Worm (Caenorhabditis elegans) whole organism, L2 larva: ENCODE results near the gene bcmo-1.

Experiments used
- C34F6.9 ChIP-seq: fragments of 150-350 bp; optimal IDR thresholded peaks from 2 replicates; lab custom pipeline; 2014; ENCODE audit warnings: missing biosample characterization, missing genetic modification characterization
- F13H6.1 ChIP-seq: sonication (generic microtip); optimal IDR thresholded peaks from 2 replicates; lab custom pipeline; 2016; ENCODE audit warnings: missing genetic modification characterization, missing compliant biosample characterization
- R02D3.7 ChIP-seq: fragments of 150-350 bp; optimal IDR thresholded peaks from 2 replicates; lab custom pipeline; 2014; ENCODE audit warnings: missing biosample characterization, missing genetic modification characterization
- Y55F3AM.14 ChIP-seq: fragments of 200-800 bp; sonication (Bioruptor generic); optimal IDR thresholded peaks from 2 replicates; lab custom pipeline; 2018; ENCODE audit warnings: mild to moderate bottlenecking, missing genetic modification characterization, missing compliant biosample characterization
- ZK546.5 ChIP-seq: sonication (generic microtip); optimal IDR thresholded peaks from 2 replicates; lab custom pipeline; 2017; ENCODE audit warnings: missing biosample characterization, missing genetic modification characterization
- aly-2 ChIP-seq: fragments of 150-350 bp; optimal IDR thresholded peaks from 2 replicates; lab custom pipeline; 2014; ENCODE audit warnings: missing biosample characterization, missing genetic modification characterization
- ama-1 ChIP-seq: fragments of 150-350 bp; optimal IDR thresholded peaks from 2 replicates; lab custom pipeline; 2018; ENCODE audit warnings: inconsistent platforms
- blmp-1 ChIP-seq: sonication (generic microtip); optimal IDR thresholded peaks from 2 replicates; lab custom pipeline; 2017; ENCODE audit warnings: missing genetic modification characterization, mild to moderate bottlenecking, missing compliant biosample characterization, antibody characterized with exemption, moderate library complexity; ENCODE audit not compliant: insufficient read depth
- ceh-16 ChIP-seq: fragments of 150-350 bp; optimal IDR thresholded peaks from 2 replicates; lab custom pipeline; 2014; ENCODE audit warnings: missing biosample characterization, missing genetic modification characterization
- crh-2 ChIP-seq: sonication (generic microtip); optimal IDR thresholded peaks from 2 replicates; lab custom pipeline; 2017; ENCODE audit warnings: missing biosample characterization, missing genetic modification characterization
- egl-27 ChIP-seq: sonication (generic microtip); optimal IDR thresholded peaks from 3 replicates; lab custom pipeline; 2017; ENCODE audit warnings: missing biosample characterization, missing genetic modification reagents, missing genetic modification characterization
- elt-3 ChIP-seq: sonication (generic microtip); optimal IDR thresholded peaks from 2 replicates; lab custom pipeline; 2017; ENCODE audit warnings: missing biosample characterization, missing genetic modification characterization
- fos-1 ChIP-seq: fragments of 150-350 bp; optimal IDR thresholded peaks from 2 replicates; lab custom pipeline; 2014; ENCODE audit warnings: missing biosample characterization, missing genetic modification characterization
- lin-13 ChIP-seq: fragments of 150-350 bp; optimal IDR thresholded peaks from 2 replicates; lab custom pipeline; 2014; ENCODE audit warnings: missing biosample characterization, missing genetic modification reagents, missing genetic modification characterization
- lin-39 ChIP-seq: fragments of 150-350 bp; optimal IDR thresholded peaks from 2 replicates; lab custom pipeline; 2014; ENCODE audit warnings: missing biosample characterization, missing genetic modification reagents, missing genetic modification characterization
- lsy-2 ChIP-seq, 2 experiments: fragments of 150-350 bp in 1 of 2; sonication (generic microtip) in 1 of 2; optimal IDR thresholded peaks; 2 replicates each; lab custom pipeline; 2014 to 2017; ENCODE audit warnings: missing biosample characterization in 2 of 2, missing genetic modification characterization in 2 of 2
- mbf-1 ChIP-seq: sonication (generic microtip); optimal IDR thresholded peaks from 2 replicates; lab custom pipeline; 2017; ENCODE audit warnings: missing biosample characterization, missing genetic modification characterization
- mdl-1 ChIP-seq, 2 experiments: fragments of 150-350 bp in 1 of 2; sonication (generic microtip) in 1 of 2; optimal IDR thresholded peaks; 2 replicates each; lab custom pipeline; 2017; ENCODE audit warnings: missing biosample characterization in 2 of 2, missing genetic modification characterization in 2 of 2
- nhr-10 ChIP-seq: sonication (generic microtip); optimal IDR thresholded peaks from 2 replicates; lab custom pipeline; 2017; ENCODE audit warnings: missing biosample characterization, missing genetic modification characterization
- nhr-11 ChIP-seq: fragments of 150-350 bp; optimal IDR thresholded peaks from 2 replicates; lab custom pipeline; 2014; ENCODE audit warnings: missing biosample characterization, missing genetic modification characterization
- nhr-129 ChIP-seq: fragments of 150-350 bp; optimal IDR thresholded peaks from 2 replicates; lab custom pipeline; 2014; ENCODE audit warnings: missing biosample characterization, missing genetic modification characterization
- nhr-23 ChIP-seq: fragments of 150-350 bp; optimal IDR thresholded peaks from 2 replicates; lab custom pipeline; 2014; ENCODE audit warnings: missing biosample characterization, missing genetic modification reagents, missing genetic modification characterization
- nhr-237 ChIP-seq: fragments of 150-350 bp; optimal IDR thresholded peaks from 2 replicates; lab custom pipeline; 2014; ENCODE audit warnings: missing biosample characterization, missing genetic modification characterization
- nhr-25 ChIP-seq: fragments of 150-350 bp; sonication (generic microtip); optimal IDR thresholded peaks from 3 replicates; lab custom pipeline; 2014; ENCODE audit warnings: missing biosample characterization, missing genetic modification characterization
- nhr-6 ChIP-seq: fragments of 150-350 bp; optimal IDR thresholded peaks from 2 replicates; lab custom pipeline; 2014; ENCODE audit warnings: missing biosample characterization, missing genetic modification characterization
- nhr-77 ChIP-seq: fragments of 150-350 bp; optimal IDR thresholded peaks from 2 replicates; lab custom pipeline; 2014; ENCODE audit warnings: missing biosample characterization, missing genetic modification characterization
- peb-1 ChIP-seq: fragments of 150-350 bp; optimal IDR thresholded peaks from 2 replicates; lab custom pipeline; 2014; ENCODE audit warnings: missing biosample characterization, missing genetic modification characterization
- sem-4 ChIP-seq: fragments of 150-350 bp; optimal IDR thresholded peaks from 2 replicates; lab custom pipeline; 2014; ENCODE audit warnings: missing biosample characterization, missing genetic modification reagents, missing genetic modification characterization
- sma-3 ChIP-seq: sonication (generic microtip); optimal IDR thresholded peaks from 2 replicates; lab custom pipeline; 2016; ENCODE audit warnings: missing genetic modification reagents, missing genetic modification characterization, missing compliant biosample characterization
- snpc-4 ChIP-seq: fragments of 150-350 bp; optimal IDR thresholded peaks from 2 replicates; lab custom pipeline; 2014; ENCODE audit warnings: missing biosample characterization, missing genetic modification characterization
- unc-39 ChIP-seq: fragments of 150-350 bp; optimal IDR thresholded peaks from 2 replicates; lab custom pipeline; 2014; ENCODE audit warnings: missing biosample characterization, missing genetic modification characterization
- unc-55 ChIP-seq: fragments of 150-350 bp; sonication (generic microtip); optimal IDR thresholded peaks from 3 replicates; lab custom pipeline; 2014; ENCODE audit warnings: missing biosample characterization, missing genetic modification reagents, missing genetic modification characterization
- unc-62 ChIP-seq: fragments of 150-350 bp; optimal IDR thresholded peaks from 2 replicates; lab custom pipeline; 2014; ENCODE audit warnings: missing biosample characterization, missing genetic modification reagents, missing genetic modification characterization
- zag-1 ChIP-seq: fragments of 150-350 bp; optimal IDR thresholded peaks from 2 replicates; lab custom pipeline; 2014; ENCODE audit warnings: missing biosample characterization, missing genetic modification characterization
- ztf-11 ChIP-seq: sonication (generic microtip); optimal IDR thresholded peaks from 2 replicates; lab custom pipeline; 2017; ENCODE audit warnings: missing biosample characterization, missing genetic modification characterization
- ztf-4 ChIP-seq: fragments of 150-350 bp; optimal IDR thresholded peaks from 2 replicates; lab custom pipeline; 2014; ENCODE audit warnings: missing biosample characterization, missing genetic modification characterization

Gene bcmo-1

ce11 chrII:12824463-12824862 is 6.0 kb upstream of the bcmo-1 start:
- TF ChIP-seq unc-39 (tag; lab: Kevin White, UChicago) (no peak), nhr-129 (no peak), fos-1 (tag; lab: Kevin White, UChicago) (no peak), ZK546.5 (tag; lab: Kevin White, UChicago) (no peak), ztf-4 (tag; lab: Kevin White, UChicago) (no peak), mbf-1 (tag; lab: Kevin White, UChicago) (no peak), C34F6.9 (tag; lab: Kevin White, UChicago) (no peak), ceh-16 (tag; lab: Kevin White, UChicago) (no peak), blmp-1 (no peak)
- TF ChIP-seq, all 48 proteins: peak for 0

DNA sequence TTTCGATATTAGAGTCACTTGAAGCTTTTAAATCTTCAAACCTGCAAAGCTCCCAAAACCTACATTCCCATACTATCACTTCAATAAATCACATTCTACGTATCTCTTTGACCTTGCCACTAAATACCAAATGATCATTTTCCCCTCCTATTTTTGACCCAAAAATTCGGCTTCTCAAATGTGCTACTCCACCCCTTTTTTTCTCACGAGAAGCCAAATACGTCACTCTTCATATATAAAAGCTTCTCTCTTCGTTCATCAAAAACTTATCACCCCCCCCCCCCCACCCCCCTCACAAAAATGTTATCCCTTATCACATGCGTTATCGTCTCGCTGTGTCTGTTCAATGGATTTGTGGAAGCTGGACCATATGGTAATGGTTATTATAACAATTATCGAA is 3.7 kb upstream of the bcmo-1 start, which contains the start of gene Y46G5A.38:
TSS of gene Y46G5A.38 (plus strand) at position 301 of the 400 bp plus-strand sequence.
- TF ChIP-seq nhr-10 (tag; lab: Kevin White, UChicago) (no peak), snpc-4 (tag; lab: Kevin White, UChicago) (no peak), nhr-77 (no peak), C34F6.9 (tag; lab: Kevin White, UChicago) (no peak), sma-3 (GFP tag; lab: Kevin White, UChicago) (no peak), lin-13 (GFP tag; lab: Kevin White, UChicago) (no peak), nhr-237 (no peak), nhr-11 (tag; lab: Kevin White, UChicago) (no peak), ZK546.5 (tag; lab: Kevin White, UChicago) (no peak), F13H6.1 (no peak)
- TF ChIP-seq, all 48 proteins: peak for 0

DNA sequence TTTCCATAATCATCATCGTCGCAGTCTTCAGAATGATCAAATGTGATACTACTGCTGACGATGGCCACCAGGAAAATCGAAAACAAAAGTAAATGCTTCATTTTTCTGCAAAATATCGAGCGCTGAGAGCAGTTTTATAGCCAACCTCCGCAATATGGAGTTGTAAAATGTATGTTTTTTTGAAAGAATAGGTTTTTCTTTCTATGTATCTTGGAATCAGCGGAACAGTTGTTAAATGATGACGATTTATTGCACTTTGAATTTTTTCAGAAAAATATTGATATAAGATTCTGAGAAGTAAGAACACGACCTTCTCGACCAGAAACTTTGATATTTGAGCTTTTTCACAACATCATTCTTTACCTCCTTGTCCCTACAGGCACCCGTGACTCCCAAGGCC is 1.6 kb upstream of the bcmo-1 start, which contains the start of gene Y46G5A.23:
TSS of gene Y46G5A.23 (minus strand) at position 101 of the 400 bp plus-strand sequence.
- TF ChIP-seq lin-39 (no peak), R02D3.7 (tag; lab: Kevin White, UChicago) (no peak), sma-3 (GFP tag; lab: Kevin White, UChicago) (no peak), mbf-1 (tag; lab: Kevin White, UChicago) (no peak), sem-4 (tag; lab: Kevin White, UChicago) (no peak), crh-2 (tag; lab: Kevin White, UChicago) (no peak), nhr-129 (no peak), nhr-25 (tag; lab: Kevin White, UChicago) (no peak), aly-2 (tag; lab: Kevin White, UChicago) (no peak), unc-39 (tag; lab: Kevin White, UChicago) (no peak), peb-1 (tag; lab: Kevin White, UChicago) (no peak), lsy-2 (tag; optimal IDR thresholded peaks at IDR 0.05; lab: Kevin White, UChicago) (no peak), ZK546.5 (tag; lab: Kevin White, UChicago) (no peak), nhr-11 (tag; lab: Kevin White, UChicago) (no peak), lin-13 (GFP tag; lab: Kevin White, UChicago) (no peak), elt-3 (tag; lab: Kevin White, UChicago) (no peak), nhr-6 (tag; lab: Kevin White, UChicago) (no peak), ceh-16 (tag; lab: Kevin White, UChicago) (no peak)

ce11 chrII:12840057-12840456 is 9.6 kb downstream of the bcmo-1 start, which contains the start of gene lgc-35:
Gene lgc-35 (minus strand): TSS chrII:12840157.
- TF ChIP-seq snpc-4 (tag; lab: Kevin White, UChicago): no peak
- no peak for TF ChIP-seq ceh-16 (tag; lab: Kevin White, UChicago)
- no peak for TF ChIP-seq mdl-1 (tag; optimal IDR thresholded peaks at IDR 0.05; lab: Kevin White, UChicago)
- no peak for TF ChIP-seq nhr-25 (tag; lab: Kevin White, UChicago)
- no peak for TF ChIP-seq lin-39
- TF ChIP-seq egl-27: no peak
- no peak for TF ChIP-seq crh-2 (tag; lab: Kevin White, UChicago)
- no peak for TF ChIP-seq nhr-237
- no peak for TF ChIP-seq ama-1 (lab: Kevin White, UChicago)
- TF ChIP-seq ZK546.5 (tag; lab: Kevin White, UChicago): no peak
- no peak for TF ChIP-seq nhr-129
- no peak for TF ChIP-seq unc-55 (GFP tag; lab: Kevin White, UChicago)
- no peak for TF ChIP-seq peb-1 (tag; lab: Kevin White, UChicago)

- TF ChIP-seq crh-2 (tag; lab: Kevin White, UChicago) (no peak), zag-1 (tag; lab: Kevin White, UChicago) (no peak), nhr-23 (no peak), mbf-1 (tag; lab: Kevin White, UChicago) (no peak), lin-13 (GFP tag; lab: Kevin White, UChicago) (no peak), fos-1 (tag; lab: Kevin White, UChicago) (no peak), unc-62 (GFP tag; lab: Kevin White, UChicago) (no peak), mdl-1 (tag; optimal IDR thresholded peaks at IDR 0.05; lab: Kevin White, UChicago) (no peak), snpc-4 (tag; lab: Kevin White, UChicago) (no peak), lin-39 (no peak), nhr-6 (tag; lab: Kevin White, UChicago) (no peak), Y55F3AM.14 (GFP tag; lab: Kevin White, UChicago) (no peak), nhr-237 (no peak), aly-2 (tag; lab: Kevin White, UChicago) (no peak), ceh-16 (tag; lab: Kevin White, UChicago) (no peak), ztf-11 (tag; lab: Kevin White, UChicago) (no peak)
These were observed 17.3 kb downstream of the bcmo-1 start, which contains the start of gene pes-10 for ce11 chrII:12847736-12848135. Gene pes-10 (minus strand): TSS chrII:12847836.
